Fruit fly (Drosophila melanogaster) whole organism, pupa: Measurements from ENCODE around the gene LysX.

ENCODE experiments used
- CG10348 ChIP-seq: fragments of 200-800 bp; sonication (Bioruptor generic); IDR thresholded peaks from 2 replicates; pipeline ENCODE4 v1.3.6; 2022; ENCODE audit warnings: missing biosample characterization, missing genetic modification characterization
- CG12605 ChIP-seq: fragments of 200-800 bp; sonication (Bioruptor generic); IDR thresholded peaks from 2 replicates; pipeline ENCODE4 v1.3.6; 2022; ENCODE audit warnings: missing biosample characterization, missing genetic modification characterization
- CG13204 ChIP-seq: fragments of 200-800 bp; sonication (Bioruptor generic); optimal IDR thresholded peaks from 2 replicates; lab custom pipeline; 2018; ENCODE audit warnings: missing biosample characterization, mild to moderate bottlenecking, missing genetic modification characterization, moderate library complexity
- CG14655 ChIP-seq: fragments of 200-800 bp; sonication (Bioruptor generic); optimal IDR thresholded peaks from 3 replicates; lab custom pipeline; 2017; ENCODE audit warnings: mild to moderate bottlenecking, missing biosample characterization, missing genetic modification reagents, missing genetic modification characterization
- CG15710 ChIP-seq: fragments of 200-800 bp; sonication (Bioruptor generic); optimal IDR thresholded peaks from 2 replicates; lab custom pipeline; 2018; ENCODE audit warnings: missing biosample characterization, mild to moderate bottlenecking, missing genetic modification characterization, moderate library complexity
- CG17806 ChIP-seq: fragments of 200-800 bp; sonication (Bioruptor generic); optimal IDR thresholded peaks from 2 replicates; lab custom pipeline; 2018; ENCODE audit warnings: missing biosample characterization, mild to moderate bottlenecking, missing genetic modification characterization, moderate library complexity
- CG32121 ChIP-seq: fragments of 200-800 bp; sonication (Bioruptor generic); IDR thresholded peaks from 2 replicates; pipeline ENCODE4 v1.3.6; 2022; ENCODE audit warnings: missing biosample characterization, missing genetic modification characterization
- CG34367 ChIP-seq: fragments of 200-800 bp; sonication (Bioruptor generic); optimal IDR thresholded peaks from 2 replicates; lab custom pipeline; 2018; ENCODE audit warnings: missing biosample characterization, mild to moderate bottlenecking, missing genetic modification characterization
- CG4496 ChIP-seq: fragments of 200-800 bp; sonication (Bioruptor generic); IDR thresholded peaks from 3 replicates; pipeline ENCODE4 v1.3.6; 2022; ENCODE audit warnings: missing biosample characterization, missing genetic modification characterization
- CG8159 ChIP-seq: fragments of 200-800 bp; sonication (Bioruptor generic); optimal IDR thresholded peaks from 3 replicates; lab custom pipeline; 2018; ENCODE audit warnings: missing biosample characterization, mild to moderate bottlenecking, missing genetic modification characterization, moderate library complexity
- CG8301 ChIP-seq: fragments of 200-800 bp; sonication (Bioruptor generic); optimal IDR thresholded peaks from 2 replicates; lab custom pipeline; 2018; ENCODE audit warnings: missing biosample characterization, mild to moderate bottlenecking, missing genetic modification characterization
- CG9948 ChIP-seq: fragments of 200-800 bp; sonication (Bioruptor generic); optimal IDR thresholded peaks from 2 replicates; lab custom pipeline; 2018; ENCODE audit warnings: missing biosample characterization, mild to moderate bottlenecking, missing genetic modification characterization, moderate library complexity
- D1 ChIP-seq: fragments of 200-800 bp; sonication (Bioruptor generic); optimal IDR thresholded peaks from 2 replicates; lab custom pipeline; 2018; ENCODE audit warnings: missing biosample characterization, mild to moderate bottlenecking, missing genetic modification characterization, moderate library complexity
- EcR ChIP-seq: fragments of 200-800 bp; sonication (Bioruptor generic); optimal IDR thresholded peaks from 3 replicates; lab custom pipeline; 2019; ENCODE audit warnings: missing biosample characterization, missing genetic modification characterization, mild to moderate bottlenecking, moderate library complexity, missing genetic modification reagents
- Ets98B ChIP-seq: fragments of 200-800 bp; sonication (Bioruptor generic); IDR thresholded peaks from 2 replicates; pipeline ENCODE4 v1.3.6; 2022; ENCODE audit warnings: missing biosample characterization, missing genetic modification characterization
- Pif1A ChIP-seq: fragments of 200-800 bp; sonication (Bioruptor generic); optimal IDR thresholded peaks from 3 replicates; lab custom pipeline; 2016; ENCODE audit warnings: missing biosample characterization, missing genetic modification characterization
- Pif1B ChIP-seq: fragments of 200-800 bp; sonication (Bioruptor generic); optimal IDR thresholded peaks from 3 replicates; lab custom pipeline; 2016; ENCODE audit warnings: missing biosample characterization, missing genetic modification characterization
- Snoo ChIP-seq: fragments of 200-800 bp; sonication (Bioruptor generic); optimal IDR thresholded peaks from 3 replicates; lab custom pipeline; 2017; ENCODE audit warnings: missing biosample characterization, mild to moderate bottlenecking, missing genetic modification characterization, inconsistent platforms
- fd96Ca ChIP-seq: fragments of 200-800 bp; sonication (Bioruptor generic); IDR thresholded peaks from 3 replicates; pipeline ENCODE4 v1.3.6; 2022; ENCODE audit warnings: missing biosample characterization, missing genetic modification characterization
- gl ChIP-seq: fragments of 200-800 bp; sonication (Bioruptor generic); optimal IDR thresholded peaks from 2 replicates; lab custom pipeline; 2018; ENCODE audit warnings: missing biosample characterization, mild to moderate bottlenecking, missing genetic modification characterization
- rn ChIP-seq: fragments of 200-800 bp; sonication (Bioruptor generic); IDR thresholded peaks from 2 replicates; pipeline ENCODE4 v1.3.6; 2022; ENCODE audit warnings: missing biosample characterization, missing genetic modification characterization

The LysX gene

dm6 chr3L:1195202-1195601 is at the start of gene LysX:
Gene LysX (minus strand): TSS chr3L:1195302.
- TF ChIP-seq CG15710 (no peak), CG4496 (GFP tag; lab: Robert Waterston, UW) (no peak), CG12605 (GFP tag; lab: Robert Waterston, UW) (no peak), rn (GFP tag; lab: Robert Waterston, UW) (no peak), EcR (GFP tag; lab: Kevin White, UChicago) (no peak), CG10348 (no peak), CG8159 (tag; lab: Kevin White, UChicago) (no peak), CG17806 (tag; lab: Kevin White, UChicago) (no peak), Pif1B (GFP tag; lab: Kevin White, UChicago) (no peak), CG9948 (tag; lab: Kevin White, UChicago) (no peak), CG34367 (tag; lab: Kevin White, UChicago) (no peak), CG8301 (tag; lab: Kevin White, UChicago) (no peak), CG13204 (GFP tag; lab: Kevin White, UChicago) (no peak), CG14655 (GFP tag; lab: Kevin White, UChicago) (no peak), D1 (tag; lab: Kevin White, UChicago) (no peak), CG32121 (GFP tag; lab: Robert Waterston, UW) (no peak)

- no peak for TF ChIP-seq Ets98B (GFP tag; lab: Robert Waterston, UW)
- no peak for TF ChIP-seq rn (GFP tag; lab: Robert Waterston, UW)
- no peak for TF ChIP-seq Pif1A
- TF ChIP-seq CG8159 (tag; lab: Kevin White, UChicago) = no peak
- no peak for TF ChIP-seq EcR (GFP tag; lab: Kevin White, UChicago)
- no peak for TF ChIP-seq fd96Ca (GFP tag; lab: Robert Waterston, UW)
- TF ChIP-seq CG14655 (GFP tag; lab: Kevin White, UChicago) = no peak
- no peak for TF ChIP-seq CG4496 (GFP tag; lab: Robert Waterston, UW)
- TF ChIP-seq CG8301 (tag; lab: Kevin White, UChicago) = no peak
- TF ChIP-seq, all 21 proteins: peak for 0
These were observed 43.1 kb upstream of the LysX start, which contains the start of gene CG9192 for dm6 chr3L:1238219-1238618. Gene CG9192 (minus strand): TSS chr3L:1238319.

dm6 chr3L:1235426-1235825 is 40.3 kb upstream of the LysX start, which contains the start of gene galene:
Gene galene (plus strand): TSS chr3L:1235726.
- TF ChIP-seq CG32121 (GFP tag; lab: Robert Waterston, UW) (no peak), CG17806 (tag; lab: Kevin White, UChicago) (no peak), rn (GFP tag; lab: Robert Waterston, UW) (no peak)

- TF ChIP-seq CG14655 (GFP tag; lab: Kevin White, UChicago) (no peak), CG8301 (tag; lab: Kevin White, UChicago) (no peak), CG8159 (tag; lab: Kevin White, UChicago) (no peak), CG12605 (GFP tag; lab: Robert Waterston, UW) (no peak)
These were observed 38.7 kb upstream of the LysX start, which contains the start of gene CG33966 for dm6 chr3L:1233830-1234229. Gene CG33966 (plus strand): TSS chr3L:1234130.

dm6 chr3L:1232582-1232981 is 37.5 kb upstream of the LysX start, which contains the start of gene CG33965:
Gene CG33965 (plus strand): TSS chr3L:1232882.
- no peak for TF ChIP-seq Ets98B (GFP tag; lab: Robert Waterston, UW)
- no peak for TF ChIP-seq CG34367 (tag; lab: Kevin White, UChicago)
- no peak for TF ChIP-seq CG17806 (tag; lab: Kevin White, UChicago)
- TF ChIP-seq CG8159 (tag; lab: Kevin White, UChicago) = no peak
- TF ChIP-seq CG4496 (GFP tag; lab: Robert Waterston, UW) = no peak
- no peak for TF ChIP-seq CG13204 (GFP tag; lab: Kevin White, UChicago)
- no peak for TF ChIP-seq CG12605 (GFP tag; lab: Robert Waterston, UW)

dm6 chr3L:1227303-1227797 is 32.2 kb upstream of the LysX start, which contains the start of gene LysS:
Gene LysS (plus strand): TSS chr3L:1227747.
- TF ChIP-seq Pif1B (GFP tag; lab: Kevin White, UChicago) = no peak
- no peak for TF ChIP-seq CG14655 (GFP tag; lab: Kevin White, UChicago)
- TF ChIP-seq EcR (GFP tag; lab: Kevin White, UChicago) = no peak
- no peak for TF ChIP-seq fd96Ca (GFP tag; lab: Robert Waterston, UW)
- TF ChIP-seq D1 (tag; lab: Kevin White, UChicago) = no peak
- TF ChIP-seq CG4496 (GFP tag; lab: Robert Waterston, UW) = no peak
- TF ChIP-seq CG10348 = no peak
- TF ChIP-seq CG32121 (GFP tag; lab: Robert Waterston, UW) = no peak
- TF ChIP-seq gl (tag; lab: Kevin White, UChicago) = no peak
- TF ChIP-seq Snoo (tag; lab: Kevin White, UChicago) = no peak
- TF ChIP-seq rn (GFP tag; lab: Robert Waterston, UW) = no peak
- TF ChIP-seq CG15710 = no peak
- no peak for TF ChIP-seq Pif1A
- TF ChIP-seq CG34367 (tag; lab: Kevin White, UChicago) = no peak
- no peak for TF ChIP-seq CG13204 (GFP tag; lab: Kevin White, UChicago)
- TF ChIP-seq CG8159 (tag; lab: Kevin White, UChicago) = no peak
- TF ChIP-seq CG12605 (GFP tag; lab: Robert Waterston, UW) = no peak; the same call in 1 of the 2 replicates
- no peak for TF ChIP-seq CG8301 (tag; lab: Kevin White, UChicago)
